Worm (Caenorhabditis elegans) whole organism, young adult: ENCODE measurements around the gene srh-297.

Experiments used
- ama-1 ChIP-seq, 3 experiments: fragments of 150-350 bp in 1 of 3; sonication (generic microtip) in 2 of 3; optimal IDR thresholded peaks; 2 replicates each; lab custom pipeline; 2014 to 2018; ENCODE audit warnings: missing biosample characterization in 2 of 3, missing genetic modification characterization in 2 of 3, missing genetic modification reagents in 2 of 3
- nhr-90 ChIP-seq: sonication (generic microtip); optimal IDR thresholded peaks from 2 replicates; lab custom pipeline; 2016; ENCODE audit warnings: missing genotype, mild to moderate bottlenecking, missing genetic modification characterization, missing compliant biosample characterization
- pbrm-1 ChIP-seq: fragments of 200-800 bp; sonication (Bioruptor generic); IDR thresholded peaks from 2 replicates; pipeline ENCODE4 v1.3.6; 2022; ENCODE audit warnings: missing genetic modification reagents, missing genetic modification characterization, missing compliant biosample characterization
- pha-4 ChIP-seq: fragments of 150-350 bp; sonication (generic microtip); optimal IDR thresholded peaks from 2 replicates; lab custom pipeline; 2014; ENCODE audit warnings: missing biosample characterization, missing genetic modification reagents, missing genetic modification characterization
- snpc-1.3 ChIP-seq: sonication (generic microtip); optimal IDR thresholded peaks from 2 replicates; lab custom pipeline; 2017; ENCODE audit warnings: missing genetic modification characterization, mild to moderate bottlenecking, missing compliant biosample characterization, antibody characterized with exemption, moderate library complexity, missing genotype, missing genetic modification reagents; ENCODE audit not compliant: insufficient read depth
- unc-62 ChIP-seq: fragments of 150-350 bp; optimal IDR thresholded peaks from 2 replicates; lab custom pipeline; 2014; ENCODE audit warnings: missing biosample characterization, missing genetic modification reagents, missing genetic modification characterization

DNA sequence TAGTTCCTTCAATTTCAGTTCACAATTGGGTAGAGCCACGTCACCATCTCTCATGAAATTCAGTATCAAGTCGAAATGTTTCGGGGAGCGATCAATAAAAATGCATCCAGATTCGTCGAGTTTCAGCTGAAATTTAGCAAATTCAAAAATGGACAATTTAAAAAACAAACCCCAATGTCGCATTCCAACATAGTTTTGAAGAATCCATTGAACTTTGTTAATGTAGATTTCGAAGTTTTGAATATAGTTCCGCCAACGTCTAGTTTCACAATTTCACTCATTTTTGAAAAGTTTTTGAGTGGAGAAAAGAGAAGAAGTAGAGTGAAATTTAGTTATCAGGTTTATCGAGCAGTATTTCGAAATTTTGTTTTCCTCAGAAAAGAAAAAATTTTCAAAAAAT lies 8.6 kb downstream of the srh-297 start, which contains the start of gene ZC239.14:
- TF ChIP-seq pbrm-1 (GFP tag; lab: Robert Waterston, UW) (no peak), nhr-90 (tag; lab: Kevin White, UChicago) (no peak), pha-4 (tag; lab: Kevin White, UChicago) (no peak), ama-1 (optimal IDR thresholded peaks at IDR 0.05; lab: Kevin White, UChicago) (no peak), ama-1 (GFP tag; optimal IDR thresholded peaks at IDR 0.05; lab: Kevin White, UChicago) (no peak), snpc-1.3 (tag; lab: Kevin White, UChicago) (no peak), unc-62 (GFP tag; lab: Kevin White, UChicago) (no peak)
